Worm (Caenorhabditis elegans) whole organism, L4 larva: ENCODE results near the gene ZK370.6.

Experiments used
- D1046.2 ChIP-seq: fragments of 200-800 bp; sonication (Bioruptor generic); IDR thresholded peaks from 2 replicates; pipeline ENCODE4 v1.3.6; 2022; ENCODE audit warnings: missing genetic modification characterization, missing compliant biosample characterization
- F10B5.3 ChIP-seq: sonication (generic microtip); optimal IDR thresholded peaks from 2 replicates; lab custom pipeline; 2016; ENCODE audit warnings: mild to moderate bottlenecking, missing genetic modification characterization, missing compliant biosample characterization
- F26F4.8 ChIP-seq: fragments of 200-800 bp; sonication (Bioruptor generic); conservative IDR thresholded peaks from 2 replicates; pipeline ENCODE4 v1.3.6; 2022; ENCODE audit warnings: missing genetic modification characterization, missing compliant biosample characterization
- F37D6.2 ChIP-seq: sonication (generic microtip); optimal IDR thresholded peaks from 2 replicates; lab custom pipeline; 2016; ENCODE audit warnings: mild to moderate bottlenecking, missing genetic modification characterization, missing compliant biosample characterization
- T20F7.1 ChIP-seq: fragments of 200-800 bp; sonication (Bioruptor generic); optimal IDR thresholded peaks from 2 replicates; lab custom pipeline; 2018; ENCODE audit warnings: mild to moderate bottlenecking, missing genetic modification characterization, missing compliant biosample characterization
- T26A8.4 ChIP-seq: fragments of 200-800 bp; sonication (Bioruptor generic); IDR thresholded peaks from 2 replicates; pipeline ENCODE4 v1.3.6; 2022; ENCODE audit warnings: missing genetic modification characterization, missing compliant biosample characterization
- Y105C5A.15 ChIP-seq: fragments of 200-800 bp; sonication (Bioruptor generic); IDR thresholded peaks from 2 replicates; pipeline ENCODE4 v1.3.6; 2022; ENCODE audit warnings: missing genetic modification characterization, missing compliant biosample characterization
- Y75B8A.6 ChIP-seq: fragments of 200-800 bp; sonication (Bioruptor generic); IDR thresholded peaks from 2 replicates; pipeline ENCODE4 v1.3.6; 2022; ENCODE audit warnings: missing genetic modification reagents, missing genetic modification characterization, missing compliant biosample characterization
- aha-1 ChIP-seq: fragments of 150-350 bp; peaks from one replicate; lab custom pipeline; 2014; ENCODE audit warnings: missing biosample characterization, missing genetic modification characterization
- ama-1 ChIP-seq: fragments of 150-350 bp; optimal IDR thresholded peaks from 2 replicates; lab custom pipeline; 2014; ENCODE audit warnings: inconsistent platforms, mixed read lengths
- ceh-62 ChIP-seq: sonication (generic microtip); optimal IDR thresholded peaks from 2 replicates; lab custom pipeline; 2017; ENCODE audit warnings: missing biosample characterization, missing genetic modification characterization
- ctbp-1 ChIP-seq: fragments of 200-800 bp; sonication (Bioruptor generic); IDR thresholded peaks from 2 replicates; pipeline ENCODE4 v1.3.6; 2022; ENCODE audit warnings: missing genetic modification reagents, missing genetic modification characterization, missing compliant biosample characterization
- dmd-6 ChIP-seq: fragments of 200-800 bp; sonication (Bioruptor generic); IDR thresholded peaks from 2 replicates; pipeline ENCODE4 v1.3.6; 2022; ENCODE audit warnings: missing genetic modification reagents, missing genetic modification characterization, missing compliant biosample characterization
- dve-1 ChIP-seq: sonication (generic microtip); optimal IDR thresholded peaks from 2 replicates; lab custom pipeline; 2017; ENCODE audit warnings: antibody characterized with exemption, mild to moderate bottlenecking, missing genetic modification characterization, missing compliant biosample characterization; ENCODE audit not compliant: insufficient read depth
- gei-8 ChIP-seq: fragments of 200-800 bp; sonication (Bioruptor generic); optimal IDR thresholded peaks from 2 replicates; lab custom pipeline; 2018; ENCODE audit warnings: mild to moderate bottlenecking, missing genetic modification characterization, missing compliant biosample characterization
- hif-1 ChIP-seq, 2 experiments: sonication (generic microtip); optimal IDR thresholded peaks; 2 replicates each; lab custom pipeline; 2016 to 2017; ENCODE audit warnings: missing compliant biosample characterization in 2 of 2, missing genetic modification characterization in 2 of 2, missing genetic modification reagents in 2 of 2, missing genotype in 2 of 2, mild to moderate bottlenecking in 1 of 2
- hlh-11 ChIP-seq: fragments of 200-800 bp; sonication (Bioruptor generic); optimal IDR thresholded peaks from 2 replicates; lab custom pipeline; 2018; ENCODE audit warnings: mild to moderate bottlenecking, missing genetic modification characterization, missing compliant biosample characterization
- hlh-30 ChIP-seq: sonication (generic microtip); optimal IDR thresholded peaks from 2 replicates; lab custom pipeline; 2017; ENCODE audit warnings: antibody characterized with exemption, mild to moderate bottlenecking, missing genetic modification characterization, missing compliant biosample characterization; ENCODE audit not compliant: insufficient read depth
- hmg-1.1 ChIP-seq: fragments of 200-800 bp; sonication (Bioruptor generic); IDR thresholded peaks from 2 replicates; pipeline ENCODE4 v1.3.6; 2022; ENCODE audit warnings: missing genetic modification reagents, missing genetic modification characterization, missing compliant biosample characterization
- jun-1 ChIP-seq: fragments of 150-350 bp; optimal IDR thresholded peaks from 2 replicates; lab custom pipeline; 2014; ENCODE audit warnings: missing biosample characterization, missing genetic modification reagents, missing genetic modification characterization
- lir-3 ChIP-seq: sonication (generic microtip); optimal IDR thresholded peaks from 2 replicates; lab custom pipeline; 2016; ENCODE audit warnings: mild to moderate bottlenecking, missing genetic modification characterization, missing compliant biosample characterization
- lsy-2 ChIP-seq, 2 experiments: fragments of 150-350 bp in 1 of 2; sonication (generic microtip) in 1 of 2; optimal IDR thresholded peaks; 2 replicates each; lab custom pipeline; 2014 to 2017; ENCODE audit warnings: missing biosample characterization in 2 of 2, missing genetic modification characterization in 2 of 2
- madf-9 ChIP-seq: fragments of 200-800 bp; sonication (Bioruptor generic); conservative IDR thresholded peaks from 2 replicates; pipeline ENCODE4 v1.3.6; 2022; ENCODE audit warnings: missing genetic modification reagents, missing genetic modification characterization, missing compliant biosample characterization
- mdl-1 ChIP-seq, 2 experiments: fragments of 150-350 bp in 1 of 2; sonication (generic microtip) in 1 of 2; optimal IDR thresholded peaks; 2 replicates each; lab custom pipeline; 2014 to 2017; ENCODE audit warnings: missing biosample characterization in 2 of 2, missing genetic modification characterization in 2 of 2
- mep-1 ChIP-seq: fragments of 150-350 bp; sonication (generic microtip); optimal IDR thresholded peaks from 3 replicates; lab custom pipeline; 2014; ENCODE audit warnings: missing biosample characterization, missing genetic modification characterization
- mes-2 ChIP-seq: sonication (generic microtip); optimal IDR thresholded peaks from 2 replicates; lab custom pipeline; 2016; ENCODE audit warnings: missing genotype, mild to moderate bottlenecking, missing genetic modification characterization, missing compliant biosample characterization; ENCODE audit not compliant: poor library complexity, severe bottlenecking
- mxl-2 ChIP-seq: fragments of 200-800 bp; sonication (Bioruptor generic); conservative IDR thresholded peaks from 2 replicates; pipeline ENCODE4 v1.3.6; 2022; ENCODE audit warnings: missing genetic modification reagents, missing genetic modification characterization, missing compliant biosample characterization
- mxl-3 ChIP-seq: fragments of 200-800 bp; sonication (Bioruptor generic); optimal IDR thresholded peaks from 2 replicates; lab custom pipeline; 2018; ENCODE audit warnings: mild to moderate bottlenecking, missing genetic modification characterization, missing compliant biosample characterization
- nhr-10 ChIP-seq: fragments of 150-350 bp; optimal IDR thresholded peaks from 2 replicates; lab custom pipeline; 2014; ENCODE audit warnings: missing biosample characterization, missing genetic modification characterization
- nhr-11 ChIP-seq: fragments of 150-350 bp; optimal IDR thresholded peaks from 2 replicates; lab custom pipeline; 2014; ENCODE audit warnings: missing biosample characterization, missing genetic modification characterization
- nhr-111 ChIP-seq: fragments of 200-800 bp; sonication (Bioruptor generic); optimal IDR thresholded peaks from 2 replicates; lab custom pipeline; 2018; ENCODE audit warnings: mild to moderate bottlenecking, missing genetic modification characterization, missing compliant biosample characterization
- nhr-25 ChIP-seq: sonication (generic microtip); optimal IDR thresholded peaks from 2 replicates; lab custom pipeline; 2017; ENCODE audit warnings: missing genetic modification characterization, mild to moderate bottlenecking, missing compliant biosample characterization, antibody characterized with exemption, moderate library complexity, borderline replicate concordance; ENCODE audit not compliant: insufficient read depth
- nhr-28 ChIP-seq: fragments of 150-350 bp; optimal IDR thresholded peaks from 2 replicates; lab custom pipeline; 2014; ENCODE audit warnings: missing biosample characterization, missing genetic modification characterization
- nhr-41 ChIP-seq: fragments of 200-800 bp; sonication (Bioruptor generic); IDR thresholded peaks from 2 replicates; pipeline ENCODE4 v1.3.6; 2022; ENCODE audit warnings: missing genetic modification reagents, missing genetic modification characterization, missing compliant biosample characterization
- nhr-42 ChIP-seq: fragments of 200-800 bp; sonication (Bioruptor generic); IDR thresholded peaks from 2 replicates; pipeline ENCODE4 v1.3.6; 2022; ENCODE audit warnings: missing genetic modification characterization, missing compliant biosample characterization
- nhr-6 ChIP-seq: fragments of 150-350 bp; optimal IDR thresholded peaks from 2 replicates; lab custom pipeline; 2014; ENCODE audit warnings: missing biosample characterization, missing genetic modification characterization
- pha-4 ChIP-seq, 2 experiments: fragments of 150-350 bp in 1 of 2; fragments of 200-800 bp in 1 of 2; sonication (Bioruptor generic) in 1 of 2; IDR thresholded peaks in 1 of 2; optimal IDR thresholded peaks in 1 of 2; 2 replicates each; pipeline versions ENCODE4 v1.3.6 to Lab custom; 2014 to 2022; ENCODE audit warnings: missing genetic modification characterization in 2 of 2, missing genetic modification reagents in 2 of 2, missing biosample characterization in 1 of 2, missing compliant biosample characterization in 1 of 2
- php-3 ChIP-seq: fragments of 200-800 bp; sonication (Bioruptor generic); IDR thresholded peaks from 2 replicates; pipeline ENCODE4 v1.3.6; 2022; ENCODE audit warnings: missing genetic modification reagents, missing genetic modification characterization, missing compliant biosample characterization
- pqm-1 ChIP-seq: sonication (generic microtip); optimal IDR thresholded peaks from 2 replicates; lab custom pipeline; 2017; ENCODE audit warnings: missing biosample characterization, missing genetic modification characterization
- rbr-2 ChIP-seq: sonication (generic microtip); optimal IDR thresholded peaks from 2 replicates; lab custom pipeline; 2016; ENCODE audit warnings: missing genotype, missing genetic modification characterization, missing compliant biosample characterization
- snpc-1.2 ChIP-seq: fragments of 200-800 bp; sonication (Bioruptor generic); IDR thresholded peaks from 2 replicates; pipeline ENCODE4 v1.3.6; 2022; ENCODE audit warnings: missing genetic modification reagents, missing genetic modification characterization, missing compliant biosample characterization
- spr-3 ChIP-seq: fragments of 200-800 bp; sonication (Bioruptor generic); optimal IDR thresholded peaks from 2 replicates; lab custom pipeline; 2018; ENCODE audit warnings: mild to moderate bottlenecking, missing genetic modification characterization, missing compliant biosample characterization
- tra-1 ChIP-seq: fragments of 200-800 bp; sonication (Bioruptor generic); IDR thresholded peaks from 2 replicates; pipeline ENCODE4 v1.3.6; 2022; ENCODE audit warnings: missing genetic modification reagents, missing genetic modification characterization, missing compliant biosample characterization
- unc-39 ChIP-seq: sonication (generic microtip); optimal IDR thresholded peaks from 2 replicates; lab custom pipeline; 2017; ENCODE audit warnings: missing biosample characterization, missing genetic modification characterization
- unc-62 ChIP-seq, 3 experiments: fragments of 150-350 bp in 1 of 3; sonication (generic microtip); optimal IDR thresholded peaks in 2 of 3; peaks in 1 of 3; 1 replicate in 1 of 3; 2 replicates in 2 of 3; lab custom pipeline; 2014 to 2017; ENCODE audit warnings: missing biosample characterization in 3 of 3, missing genetic modification characterization in 3 of 3, missing genetic modification reagents in 3 of 3, missing genotype in 1 of 3
- vab-7 ChIP-seq: fragments of 200-800 bp; sonication (Bioruptor generic); IDR thresholded peaks from 2 replicates; pipeline ENCODE4 v1.3.6; 2022; ENCODE audit warnings: missing genetic modification reagents, missing genetic modification characterization, missing compliant biosample characterization
- zag-1 ChIP-seq: fragments of 150-350 bp; optimal IDR thresholded peaks from 2 replicates; lab custom pipeline; 2014; ENCODE audit warnings: missing biosample characterization, missing genetic modification characterization
- zfp-2 ChIP-seq: sonication (generic microtip); optimal IDR thresholded peaks from 2 replicates; lab custom pipeline; 2016; ENCODE audit warnings: mild to moderate bottlenecking, missing genetic modification characterization, missing compliant biosample characterization
- zfp-3 ChIP-seq: fragments of 200-800 bp; sonication (Bioruptor generic); conservative IDR thresholded peaks from 2 replicates; pipeline ENCODE4 v1.3.6; 2022; ENCODE audit warnings: missing genetic modification reagents, missing genetic modification characterization, missing compliant biosample characterization
- zip-2 ChIP-seq: fragments of 150-350 bp; optimal IDR thresholded peaks from 2 replicates; lab custom pipeline; 2014; ENCODE audit warnings: missing biosample characterization, missing genetic modification characterization

ZK370.6 gene

DNA sequence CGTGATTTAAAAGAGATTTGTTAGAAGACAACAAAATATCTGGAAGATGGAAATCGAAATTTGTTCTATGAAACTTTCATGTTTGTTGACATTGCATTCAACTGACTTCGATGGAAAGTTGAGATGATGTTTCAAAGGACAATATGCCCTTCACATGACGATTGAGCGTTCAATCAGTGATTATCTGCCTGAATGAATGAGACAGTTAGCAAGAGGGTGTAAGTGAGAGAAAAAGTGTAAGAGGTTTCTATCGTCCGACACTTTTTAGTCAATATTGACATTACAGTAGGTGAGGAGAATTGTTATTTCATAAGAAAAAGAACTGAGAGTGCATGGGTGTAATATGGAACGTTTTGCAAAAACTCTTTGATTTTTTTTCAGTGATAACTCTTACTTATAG lies 10.4 kb downstream of the ZK370.6 start:
- no peak for TF ChIP-seq zfp-3 (GFP tag; lab: Robert Waterston, UW)
- no peak for TF ChIP-seq F26F4.8 (GFP tag; lab: Robert Waterston, UW)
- peak; percentile 60 for TF ChIP-seq nhr-28 (tag; lab: Kevin White, UChicago)
- TF ChIP-seq gei-8 (GFP tag; lab: Kevin White, UChicago) = peak; percentile 5
- TF ChIP-seq nhr-41 (GFP tag; lab: Robert Waterston, UW) = no peak
- TF ChIP-seq ceh-62 (tag; lab: Kevin White, UChicago) = no peak
- peak; percentile 17 for TF ChIP-seq mep-1
- TF ChIP-seq hmg-1.1 (GFP tag; lab: Robert Waterston, UW) = 0 out of 2 replicates have a peak, but pooled peaks have one; percentile 25
- TF ChIP-seq snpc-1.2 (GFP tag; lab: Robert Waterston, UW) = no peak
- peak; percentile 91 for TF ChIP-seq aha-1 (tag; lab: Kevin White, UChicago)
- TF ChIP-seq T26A8.4 (GFP tag; lab: Robert Waterston, UW) = no peak
- TF ChIP-seq rbr-2 = no peak
- no peak for TF ChIP-seq Y75B8A.6 (GFP tag; lab: Robert Waterston, UW)
- TF ChIP-seq madf-9 (GFP tag; lab: Robert Waterston, UW) = no peak
- TF ChIP-seq mdl-1 (tag; optimal IDR thresholded peaks at IDR 0.05; lab: Kevin White, UChicago) = no peak
- TF ChIP-seq pha-4 (GFP tag; IDR thresholded peaks at IDR 0.05; lab: Robert Waterston, UW) = no peak
- peak; percentile 99 for TF ChIP-seq pha-4 (tag; optimal IDR thresholded peaks at IDR 0.05; lab: Kevin White, UChicago)
- no peak for TF ChIP-seq nhr-111 (GFP tag; lab: Kevin White, UChicago)
- no peak for TF ChIP-seq ctbp-1
- TF ChIP-seq ama-1 (lab: Kevin White, UChicago) = no peak
- TF ChIP-seq F10B5.3 (tag; lab: Kevin White, UChicago) = no peak
- TF ChIP-seq php-3 (GFP tag; lab: Robert Waterston, UW) = no peak
- TF ChIP-seq nhr-25 (tag; lab: Kevin White, UChicago) = peak; percentile 40
- TF ChIP-seq D1046.2 = no peak
- no peak for TF ChIP-seq zfp-2 (tag; lab: Kevin White, UChicago)
- no peak for TF ChIP-seq hif-1 (tag; optimal IDR thresholded peaks at IDR 0.05; lab: Kevin White, UChicago)
- TF ChIP-seq T20F7.1 (GFP tag; lab: Kevin White, UChicago) = no peak
- TF ChIP-seq dve-1 = peak; percentile 10
- peak in 1 of 2 experiments; percentile 44 for TF ChIP-seq lsy-2 (tag; optimal IDR thresholded peaks at IDR 0.05; lab: Kevin White, UChicago)
- no peak for TF ChIP-seq unc-39
- no peak for TF ChIP-seq jun-1
- TF ChIP-seq mxl-2 (GFP tag; lab: Robert Waterston, UW) = no peak
- peak; percentile 30; the same call in 1 of the 2 replicates for TF ChIP-seq dmd-6
- peak; percentile 32 for TF ChIP-seq mes-2 (tag; lab: Kevin White, UChicago)
- no peak for TF ChIP-seq lir-3
- TF ChIP-seq vab-7 (GFP tag; lab: Robert Waterston, UW) = no peak
- TF ChIP-seq mxl-3 (GFP tag; lab: Kevin White, UChicago) = peak; percentile 50
- no peak for TF ChIP-seq nhr-11 (tag; lab: Kevin White, UChicago)
- TF ChIP-seq nhr-6 = peak; percentile 73
- no peak for TF ChIP-seq zag-1 (tag; lab: Kevin White, UChicago)
- TF ChIP-seq F37D6.2 (tag; lab: Kevin White, UChicago) = no peak
- TF ChIP-seq nhr-42 (GFP tag; lab: Robert Waterston, UW) = no peak
- no peak for TF ChIP-seq Y105C5A.15 (GFP tag; lab: Robert Waterston, UW)
- peak; percentile 82 for TF ChIP-seq hlh-30
- TF ChIP-seq pqm-1 = peak; percentile 32
- no peak for TF ChIP-seq nhr-10 (tag; lab: Kevin White, UChicago)
- no peak for TF ChIP-seq spr-3 (GFP tag; lab: Kevin White, UChicago)
- peak; percentile 41 for TF ChIP-seq hlh-11 (tag; lab: Kevin White, UChicago)
- no peak for TF ChIP-seq zip-2
- TF ChIP-seq unc-62 (GFP tag; optimal IDR thresholded peaks at IDR 0.05 in 1 of 2; lab: Kevin White, UChicago) = peak in 1 of 2 experiments; percentile 97
- TF ChIP-seq unc-62 (tag; optimal IDR thresholded peaks at IDR 0.05; lab: Kevin White, UChicago) = no peak
- no peak for TF ChIP-seq tra-1
